Worm (Caenorhabditis elegans): ENCODE results near the gene fbxb-44.

DNA sequence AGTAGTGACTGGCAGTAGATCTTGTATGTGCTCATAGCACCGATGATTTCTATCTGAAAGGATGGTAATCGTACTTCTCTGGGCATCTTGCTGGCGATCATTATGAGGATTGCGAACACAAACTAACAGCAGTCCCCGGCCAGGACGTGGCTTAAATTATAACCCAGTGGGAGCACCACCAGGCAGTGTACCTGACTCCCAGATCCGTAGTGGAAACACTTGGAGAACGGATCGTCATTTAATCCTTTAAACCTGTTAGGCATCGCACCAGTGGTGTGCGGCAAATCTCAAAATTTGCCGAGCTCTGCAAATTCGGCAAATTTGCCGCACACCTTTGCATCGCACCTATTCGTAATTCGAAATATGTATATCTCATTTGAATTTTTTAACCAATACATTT, 29.0 kb downstream of the fbxb-44 start, which contains the start of gene K05F6.8:
- TF ChIP-seq blmp-1 (tag; optimal IDR thresholded peaks at IDR 0.05; ENCODE audit: insufficient read depth) = no peak
- TF ChIP-seq nhr-12 (tag; optimal IDR thresholded peaks at IDR 0.05) = no peak
- TF ChIP-seq nhr-11 (tag; optimal IDR thresholded peaks at IDR 0.05) = no peak
- TF ChIP-seq elt-1 (tag; optimal IDR thresholded peaks at IDR 0.05) = no peak
- no peak for TF ChIP-seq mdl-1 (tag; optimal IDR thresholded peaks at IDR 0.05)
- no peak for TF ChIP-seq F13H6.1 (tag; optimal IDR thresholded peaks at IDR 0.05)
- no peak for TF ChIP-seq Y55F3AM.14 (GFP tag; optimal IDR thresholded peaks at IDR 0.05)
- no peak for TF ChIP-seq zag-1 (tag; optimal IDR thresholded peaks at IDR 0.05)
- TF ChIP-seq unc-62 (GFP tag; optimal IDR thresholded peaks at IDR 0.05) = no peak
- no peak for TF ChIP-seq unc-55 (GFP tag; optimal IDR thresholded peaks at IDR 0.05)
- TF ChIP-seq unc-39 (tag; optimal IDR thresholded peaks at IDR 0.05) = no peak
- TF ChIP-seq R02D3.7 (tag; optimal IDR thresholded peaks at IDR 0.05) = no peak
- no peak for TF ChIP-seq lin-39 (tag; optimal IDR thresholded peaks at IDR 0.05)
